Fruit fly (Drosophila melanogaster) whole organism, pupa: ENCODE data around the gene CG6865.

Experiments
- CG10348 ChIP-seq: fragments of 200-800 bp; sonication (Bioruptor generic); IDR thresholded peaks from 2 replicates; pipeline ENCODE4 v1.3.6; 2022; ENCODE audit warnings: missing biosample characterization, missing genetic modification characterization
- CG12605 ChIP-seq: fragments of 200-800 bp; sonication (Bioruptor generic); IDR thresholded peaks from 2 replicates; pipeline ENCODE4 v1.3.6; 2022; ENCODE audit warnings: missing biosample characterization, missing genetic modification characterization
- CG13204 ChIP-seq: fragments of 200-800 bp; sonication (Bioruptor generic); optimal IDR thresholded peaks from 2 replicates; lab custom pipeline; 2018; ENCODE audit warnings: missing biosample characterization, mild to moderate bottlenecking, missing genetic modification characterization, moderate library complexity
- CG14655 ChIP-seq: fragments of 200-800 bp; sonication (Bioruptor generic); optimal IDR thresholded peaks from 3 replicates; lab custom pipeline; 2017; ENCODE audit warnings: mild to moderate bottlenecking, missing biosample characterization, missing genetic modification reagents, missing genetic modification characterization
- CG15710 ChIP-seq: fragments of 200-800 bp; sonication (Bioruptor generic); optimal IDR thresholded peaks from 2 replicates; lab custom pipeline; 2018; ENCODE audit warnings: missing biosample characterization, mild to moderate bottlenecking, missing genetic modification characterization, moderate library complexity
- CG17806 ChIP-seq: fragments of 200-800 bp; sonication (Bioruptor generic); optimal IDR thresholded peaks from 2 replicates; lab custom pipeline; 2018; ENCODE audit warnings: missing biosample characterization, mild to moderate bottlenecking, missing genetic modification characterization, moderate library complexity
- CG32121 ChIP-seq: fragments of 200-800 bp; sonication (Bioruptor generic); IDR thresholded peaks from 2 replicates; pipeline ENCODE4 v1.3.6; 2022; ENCODE audit warnings: missing biosample characterization, missing genetic modification characterization
- CG34367 ChIP-seq: fragments of 200-800 bp; sonication (Bioruptor generic); optimal IDR thresholded peaks from 2 replicates; lab custom pipeline; 2018; ENCODE audit warnings: missing biosample characterization, mild to moderate bottlenecking, missing genetic modification characterization
- CG4496 ChIP-seq: fragments of 200-800 bp; sonication (Bioruptor generic); IDR thresholded peaks from 3 replicates; pipeline ENCODE4 v1.3.6; 2022; ENCODE audit warnings: missing biosample characterization, missing genetic modification characterization
- CG8159 ChIP-seq: fragments of 200-800 bp; sonication (Bioruptor generic); optimal IDR thresholded peaks from 3 replicates; lab custom pipeline; 2018; ENCODE audit warnings: missing biosample characterization, mild to moderate bottlenecking, missing genetic modification characterization, moderate library complexity
- CG8301 ChIP-seq: fragments of 200-800 bp; sonication (Bioruptor generic); optimal IDR thresholded peaks from 2 replicates; lab custom pipeline; 2018; ENCODE audit warnings: missing biosample characterization, mild to moderate bottlenecking, missing genetic modification characterization
- CG9948 ChIP-seq: fragments of 200-800 bp; sonication (Bioruptor generic); optimal IDR thresholded peaks from 2 replicates; lab custom pipeline; 2018; ENCODE audit warnings: missing biosample characterization, mild to moderate bottlenecking, missing genetic modification characterization, moderate library complexity
- D1 ChIP-seq: fragments of 200-800 bp; sonication (Bioruptor generic); optimal IDR thresholded peaks from 2 replicates; lab custom pipeline; 2018; ENCODE audit warnings: missing biosample characterization, mild to moderate bottlenecking, missing genetic modification characterization, moderate library complexity
- EcR ChIP-seq: fragments of 200-800 bp; sonication (Bioruptor generic); optimal IDR thresholded peaks from 3 replicates; lab custom pipeline; 2019; ENCODE audit warnings: missing biosample characterization, missing genetic modification characterization, mild to moderate bottlenecking, moderate library complexity, missing genetic modification reagents
- Ets98B ChIP-seq: fragments of 200-800 bp; sonication (Bioruptor generic); IDR thresholded peaks from 2 replicates; pipeline ENCODE4 v1.3.6; 2022; ENCODE audit warnings: missing biosample characterization, missing genetic modification characterization
- Pif1A ChIP-seq: fragments of 200-800 bp; sonication (Bioruptor generic); optimal IDR thresholded peaks from 3 replicates; lab custom pipeline; 2016; ENCODE audit warnings: missing biosample characterization, missing genetic modification characterization
- Pif1B ChIP-seq: fragments of 200-800 bp; sonication (Bioruptor generic); optimal IDR thresholded peaks from 3 replicates; lab custom pipeline; 2016; ENCODE audit warnings: missing biosample characterization, missing genetic modification characterization
- Snoo ChIP-seq: fragments of 200-800 bp; sonication (Bioruptor generic); optimal IDR thresholded peaks from 3 replicates; lab custom pipeline; 2017; ENCODE audit warnings: missing biosample characterization, mild to moderate bottlenecking, missing genetic modification characterization, inconsistent platforms
- fd96Ca ChIP-seq: fragments of 200-800 bp; sonication (Bioruptor generic); IDR thresholded peaks from 3 replicates; pipeline ENCODE4 v1.3.6; 2022; ENCODE audit warnings: missing biosample characterization, missing genetic modification characterization
- gl ChIP-seq: fragments of 200-800 bp; sonication (Bioruptor generic); optimal IDR thresholded peaks from 2 replicates; lab custom pipeline; 2018; ENCODE audit warnings: missing biosample characterization, mild to moderate bottlenecking, missing genetic modification characterization
- rn ChIP-seq: fragments of 200-800 bp; sonication (Bioruptor generic); IDR thresholded peaks from 2 replicates; pipeline ENCODE4 v1.3.6; 2022; ENCODE audit warnings: missing biosample characterization, missing genetic modification characterization

CG6865 gene

dm6 chr3L:18852223-18852622 is 11.2 kb upstream of the CG6865 start:
- TF ChIP-seq Pif1B (GFP tag; lab: Kevin White, UChicago) (no peak), CG10348 (GFP tag; lab: Robert Waterston, UW) (no peak), Ets98B (GFP tag; lab: Robert Waterston, UW) (no peak), CG4496 (GFP tag; lab: Robert Waterston, UW) (no peak), Snoo (tag; lab: Kevin White, UChicago) (no peak), CG15710 (tag; lab: Kevin White, UChicago) (no peak), EcR (no peak), gl (no peak), rn (GFP tag; lab: Robert Waterston, UW) (no peak), Pif1A (GFP tag; lab: Kevin White, UChicago) (no peak), CG9948 (no peak), CG8159 (no peak), D1 (tag; lab: Kevin White, UChicago) (no peak), CG17806 (tag; lab: Kevin White, UChicago) (no peak)

- TF ChIP-seq CG8159 (no peak), CG15710 (tag; lab: Kevin White, UChicago) (no peak), CG4496 (GFP tag; lab: Robert Waterston, UW) (no peak), CG10348 (GFP tag; lab: Robert Waterston, UW) (no peak), CG12605 (no peak), CG9948 (no peak)
Observed at dm6 chr3L:18853439-18853838, 10.0 kb upstream of the CG6865 start.

- TF ChIP-seq EcR (no peak), fd96Ca (GFP tag; lab: Robert Waterston, UW) (no peak), gl (no peak), Pif1A (GFP tag; lab: Kevin White, UChicago) (no peak), CG32121 (GFP tag; lab: Robert Waterston, UW) (no peak), CG17806 (tag; lab: Kevin White, UChicago) (no peak), CG14655 (GFP tag; lab: Kevin White, UChicago) (no peak), D1 (tag; lab: Kevin White, UChicago) (no peak), Ets98B (GFP tag; lab: Robert Waterston, UW) (no peak), CG10348 (GFP tag; lab: Robert Waterston, UW) (no peak)
Observed at dm6 chr3L:18854412-18854811, 9.0 kb upstream of the CG6865 start.

- TF ChIP-seq CG34367 (tag; lab: Kevin White, UChicago) (no peak), rn (GFP tag; lab: Robert Waterston, UW) (no peak), CG17806 (tag; lab: Kevin White, UChicago) (no peak), CG12605 (no peak), CG8301 (tag; lab: Kevin White, UChicago) (no peak), D1 (tag; lab: Kevin White, UChicago) (no peak), CG32121 (GFP tag; lab: Robert Waterston, UW) (no peak), CG8159 (no peak), Ets98B (GFP tag; lab: Robert Waterston, UW) (no peak), fd96Ca (GFP tag; lab: Robert Waterston, UW) (no peak), Snoo (tag; lab: Kevin White, UChicago) (no peak), Pif1A (GFP tag; lab: Kevin White, UChicago) (no peak), CG15710 (tag; lab: Kevin White, UChicago) (no peak), CG13204 (no peak)
Observed at dm6 chr3L:18860467-18860866, 3.0 kb upstream of the CG6865 start.

DNA sequence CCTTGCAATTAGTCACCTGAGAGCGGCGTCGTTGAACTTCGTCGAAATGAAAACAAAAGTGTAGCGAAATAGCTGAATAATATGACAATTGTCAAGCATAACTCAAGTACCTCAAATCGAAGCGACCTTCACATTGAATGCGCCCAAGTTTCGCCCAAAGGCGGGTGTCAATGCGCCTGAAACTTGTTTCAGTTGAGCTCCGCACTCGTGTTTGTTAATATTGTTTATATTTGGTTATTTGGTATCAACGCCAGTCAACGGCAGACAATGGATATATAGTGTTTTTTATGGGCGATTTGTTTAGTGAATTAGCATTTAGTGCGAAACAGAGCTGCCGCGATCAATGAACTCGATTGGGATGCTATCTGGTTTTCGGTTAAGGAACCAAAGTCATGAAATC is 1.6 kb upstream of the CG6865 start:
- TF ChIP-seq Ets98B (GFP tag; lab: Robert Waterston, UW) (no peak), fd96Ca (GFP tag; lab: Robert Waterston, UW) (no peak), CG8301 (tag; lab: Kevin White, UChicago) (no peak), gl (no peak), Snoo (tag; lab: Kevin White, UChicago) (no peak), rn (GFP tag; lab: Robert Waterston, UW) (no peak), Pif1B (GFP tag; lab: Kevin White, UChicago) (no peak), D1 (tag; lab: Kevin White, UChicago) (no peak), Pif1A (GFP tag; lab: Kevin White, UChicago) (no peak), CG14655 (GFP tag; lab: Kevin White, UChicago) (no peak), CG15710 (tag; lab: Kevin White, UChicago) (no peak), CG10348 (GFP tag; lab: Robert Waterston, UW) (no peak), CG32121 (GFP tag; lab: Robert Waterston, UW) (no peak), CG4496 (GFP tag; lab: Robert Waterston, UW) (no peak), CG34367 (tag; lab: Kevin White, UChicago) (no peak), CG13204 (no peak)

DNA sequence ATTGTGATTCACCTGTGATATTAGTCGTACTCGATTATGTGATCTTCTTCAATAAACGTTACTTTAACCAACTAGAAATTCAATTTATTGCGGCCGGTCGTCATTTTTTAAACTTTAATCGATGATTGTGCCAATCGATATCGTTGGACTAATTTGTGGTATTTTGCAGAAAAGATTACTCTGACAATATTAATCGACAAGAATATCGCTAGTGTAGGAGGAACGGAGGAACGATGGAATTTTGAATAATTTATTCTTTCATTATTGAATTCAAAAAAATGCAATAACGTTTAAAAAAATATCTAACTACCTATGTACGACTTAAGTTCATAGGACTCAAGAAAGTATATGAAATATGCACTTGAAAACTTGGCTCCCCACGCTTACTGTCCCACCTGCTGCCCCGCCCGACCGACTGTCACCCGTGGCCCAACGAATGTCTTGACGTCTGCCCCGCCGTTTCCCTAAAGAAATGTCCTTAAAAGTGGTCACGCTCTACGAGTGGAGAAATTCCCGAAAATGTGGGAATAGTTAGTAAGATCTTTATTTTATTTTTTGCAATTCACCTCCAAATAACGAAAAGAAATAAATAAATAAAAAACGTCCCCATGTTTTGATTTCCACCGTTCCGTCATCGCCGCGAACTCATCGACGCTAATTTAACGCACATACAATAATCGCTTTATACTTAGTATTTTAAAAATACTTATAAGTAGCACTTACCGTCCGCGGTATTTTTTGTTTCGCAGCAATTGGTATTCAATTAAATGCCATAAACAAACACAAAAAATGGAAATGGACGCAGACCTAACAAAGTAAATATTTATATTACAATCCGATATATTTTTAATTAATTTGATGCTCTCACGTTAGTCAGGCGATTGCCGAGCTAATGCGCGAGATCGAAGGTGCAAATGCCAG is 2.3 kb downstream of the CG6865 start, which contains the start of gene CG14074:
TSS of gene CG14074 (plus strand) at position 779 of the 921 bp plus-strand sequence.
- TF ChIP-seq CG13204 (no peak), CG9948 (no peak), Ets98B (GFP tag; lab: Robert Waterston, UW) (no peak), EcR (no peak), rn (GFP tag; lab: Robert Waterston, UW) (no peak), Pif1B (GFP tag; lab: Kevin White, UChicago) (no peak)
